Worm (Caenorhabditis elegans) whole organism, L2 larva: Measurements from ENCODE around the gene Y116A8C.29.

Source experiments
- R02D3.7 ChIP-seq: fragments of 150-350 bp; optimal IDR thresholded peaks from 2 replicates; lab custom pipeline; 2014; ENCODE audit warnings: missing biosample characterization, missing genetic modification characterization
- ZK546.5 ChIP-seq: sonication (generic microtip); optimal IDR thresholded peaks from 2 replicates; lab custom pipeline; 2017; ENCODE audit warnings: missing biosample characterization, missing genetic modification characterization
- ceh-16 ChIP-seq: fragments of 150-350 bp; optimal IDR thresholded peaks from 2 replicates; lab custom pipeline; 2014; ENCODE audit warnings: missing biosample characterization, missing genetic modification characterization
- crh-2 ChIP-seq: sonication (generic microtip); optimal IDR thresholded peaks from 2 replicates; lab custom pipeline; 2017; ENCODE audit warnings: missing biosample characterization, missing genetic modification characterization
- dmd-4 ChIP-seq: sonication (generic microtip); optimal IDR thresholded peaks from 2 replicates; lab custom pipeline; 2017; ENCODE audit warnings: missing biosample characterization, missing genetic modification characterization
- elt-1 ChIP-seq: fragments of 150-350 bp; optimal IDR thresholded peaks from 2 replicates; lab custom pipeline; 2014; ENCODE audit warnings: missing biosample characterization, missing genetic modification characterization
- gmeb-1 ChIP-seq: fragments of 150-350 bp; optimal IDR thresholded peaks from 2 replicates; lab custom pipeline; 2014; ENCODE audit warnings: missing biosample characterization, missing genetic modification characterization
- lin-11 ChIP-seq: fragments of 150-350 bp; sonication (generic microtip); optimal IDR thresholded peaks from 2 replicates; lab custom pipeline; 2014; ENCODE audit warnings: missing biosample characterization, missing genetic modification characterization, inconsistent platforms, mixed read lengths
- lsy-2 ChIP-seq, 2 experiments: fragments of 150-350 bp in 1 of 2; sonication (generic microtip) in 1 of 2; optimal IDR thresholded peaks; 2 replicates each; lab custom pipeline; 2014 to 2017; ENCODE audit warnings: missing biosample characterization in 2 of 2, missing genetic modification characterization in 2 of 2
- mab-5 ChIP-seq: fragments of 150-350 bp; optimal IDR thresholded peaks from 2 replicates; lab custom pipeline; 2014; ENCODE audit warnings: missing biosample characterization, missing genetic modification characterization
- mbf-1 ChIP-seq: sonication (generic microtip); optimal IDR thresholded peaks from 2 replicates; lab custom pipeline; 2017; ENCODE audit warnings: missing biosample characterization, missing genetic modification characterization
- nhr-11 ChIP-seq: fragments of 150-350 bp; optimal IDR thresholded peaks from 2 replicates; lab custom pipeline; 2014; ENCODE audit warnings: missing biosample characterization, missing genetic modification characterization
- nhr-21 ChIP-seq: fragments of 150-350 bp; optimal IDR thresholded peaks from 2 replicates; lab custom pipeline; 2014; ENCODE audit warnings: missing biosample characterization, missing genetic modification characterization
- nhr-25 ChIP-seq: fragments of 150-350 bp; sonication (generic microtip); optimal IDR thresholded peaks from 3 replicates; lab custom pipeline; 2014; ENCODE audit warnings: missing biosample characterization, missing genetic modification characterization
- skn-1 ChIP-seq: sonication (generic microtip); optimal IDR thresholded peaks from 2 replicates; lab custom pipeline; 2017; ENCODE audit warnings: missing biosample characterization, missing genetic modification characterization
- sma-3 ChIP-seq: sonication (generic microtip); optimal IDR thresholded peaks from 2 replicates; lab custom pipeline; 2016; ENCODE audit warnings: missing genetic modification reagents, missing genetic modification characterization, missing compliant biosample characterization
- zag-1 ChIP-seq: fragments of 150-350 bp; optimal IDR thresholded peaks from 2 replicates; lab custom pipeline; 2014; ENCODE audit warnings: missing biosample characterization, missing genetic modification characterization
- ztf-11 ChIP-seq: sonication (generic microtip); optimal IDR thresholded peaks from 2 replicates; lab custom pipeline; 2017; ENCODE audit warnings: missing biosample characterization, missing genetic modification characterization
- ztf-4 ChIP-seq: fragments of 150-350 bp; optimal IDR thresholded peaks from 2 replicates; lab custom pipeline; 2014; ENCODE audit warnings: missing biosample characterization, missing genetic modification characterization

Gene Y116A8C.29

DNA sequence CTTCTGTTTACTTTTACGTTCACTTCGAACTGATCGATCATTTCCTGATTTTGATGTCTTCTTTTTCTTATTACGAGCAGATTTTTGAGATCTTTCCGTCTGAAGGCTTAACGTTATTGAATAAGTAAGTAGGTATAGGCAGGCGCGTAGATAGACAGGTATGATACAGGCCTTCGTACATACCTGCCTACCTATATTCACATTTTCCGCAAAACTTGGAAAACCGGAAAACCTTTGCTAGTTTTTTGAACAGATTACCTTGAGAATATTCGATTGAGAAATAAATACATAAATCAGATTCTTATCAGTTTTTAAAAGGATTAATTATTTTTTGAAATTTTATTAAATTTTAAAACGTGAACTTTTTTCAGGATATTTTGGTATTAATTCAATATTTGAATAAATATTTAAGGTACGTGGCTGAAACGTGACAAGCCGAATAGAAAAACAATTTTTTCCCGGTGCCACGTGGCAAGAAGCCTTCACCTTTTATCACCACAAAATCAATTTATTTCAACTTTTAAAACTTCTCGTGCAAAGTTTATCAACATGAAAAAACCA, 37.3 kb downstream of the Y116A8C.29 start, which contains the start of the genes Y116A8C.37 and Y116A8C.38:
Y116A8C.37 (minus strand) TSS at position 101 of the 561 bp plus-strand sequence.
Y116A8C.38 (plus strand) TSS at position 511 of the 561 bp plus-strand sequence.
- TF ChIP-seq gmeb-1 (tag; lab: Kevin White, UChicago) (no peak), lin-11 (tag; lab: Kevin White, UChicago) (no peak), mab-5 (tag; lab: Kevin White, UChicago) (no peak), ztf-11 (no peak), ZK546.5 (tag; lab: Kevin White, UChicago) (no peak), nhr-21 (tag; lab: Kevin White, UChicago) (no peak), ztf-4 (tag; lab: Kevin White, UChicago) (no peak), crh-2 (tag; lab: Kevin White, UChicago) (no peak), elt-1 (no peak), R02D3.7 (no peak), sma-3 (GFP tag; lab: Kevin White, UChicago) (no peak), ceh-16 (no peak), mbf-1 (tag; lab: Kevin White, UChicago) (no peak), nhr-25 (tag; lab: Kevin White, UChicago) (no peak), zag-1 (tag; lab: Kevin White, UChicago) (no peak), nhr-11 (tag; lab: Kevin White, UChicago) (no peak), skn-1 (tag; lab: Kevin White, UChicago) (no peak), lsy-2 (tag; optimal IDR thresholded peaks at IDR 0.05; lab: Kevin White, UChicago) (no peak), dmd-4 (tag; lab: Kevin White, UChicago) (no peak)
